Fruit fly (Drosophila melanogaster) whole organism, pupa: ENCODE data around the gene CG14840.

ENCODE experiments used
- CG10348 ChIP-seq: fragments of 200-800 bp; sonication (Bioruptor generic); IDR thresholded peaks from 2 replicates; pipeline ENCODE4 v1.3.6; 2022; ENCODE audit warnings: missing biosample characterization, missing genetic modification characterization
- CG12605 ChIP-seq: fragments of 200-800 bp; sonication (Bioruptor generic); IDR thresholded peaks from 2 replicates; pipeline ENCODE4 v1.3.6; 2022; ENCODE audit warnings: missing biosample characterization, missing genetic modification characterization
- CG14655 ChIP-seq: fragments of 200-800 bp; sonication (Bioruptor generic); optimal IDR thresholded peaks from 3 replicates; lab custom pipeline; 2017; ENCODE audit warnings: mild to moderate bottlenecking, missing biosample characterization, missing genetic modification reagents, missing genetic modification characterization
- CG32121 ChIP-seq: fragments of 200-800 bp; sonication (Bioruptor generic); IDR thresholded peaks from 2 replicates; pipeline ENCODE4 v1.3.6; 2022; ENCODE audit warnings: missing biosample characterization, missing genetic modification characterization
- CG34367 ChIP-seq: fragments of 200-800 bp; sonication (Bioruptor generic); optimal IDR thresholded peaks from 2 replicates; lab custom pipeline; 2018; ENCODE audit warnings: missing biosample characterization, mild to moderate bottlenecking, missing genetic modification characterization
- CG8301 ChIP-seq: fragments of 200-800 bp; sonication (Bioruptor generic); optimal IDR thresholded peaks from 2 replicates; lab custom pipeline; 2018; ENCODE audit warnings: missing biosample characterization, mild to moderate bottlenecking, missing genetic modification characterization
- D1 ChIP-seq: fragments of 200-800 bp; sonication (Bioruptor generic); optimal IDR thresholded peaks from 2 replicates; lab custom pipeline; 2018; ENCODE audit warnings: missing biosample characterization, mild to moderate bottlenecking, missing genetic modification characterization, moderate library complexity
- Pif1A ChIP-seq: fragments of 200-800 bp; sonication (Bioruptor generic); optimal IDR thresholded peaks from 3 replicates; lab custom pipeline; 2016; ENCODE audit warnings: missing biosample characterization, missing genetic modification characterization
- fd96Ca ChIP-seq: fragments of 200-800 bp; sonication (Bioruptor generic); IDR thresholded peaks from 3 replicates; pipeline ENCODE4 v1.3.6; 2022; ENCODE audit warnings: missing biosample characterization, missing genetic modification characterization
- gl ChIP-seq: fragments of 200-800 bp; sonication (Bioruptor generic); optimal IDR thresholded peaks from 2 replicates; lab custom pipeline; 2018; ENCODE audit warnings: missing biosample characterization, mild to moderate bottlenecking, missing genetic modification characterization

dm6 chr3R:14217839-14218238 lies 43.2 kb downstream of the CG14840 start, which contains the start of gene CG9649:
- TF ChIP-seq CG32121 (GFP tag; lab: Robert Waterston, UW) (peak; percentile 39; the same call in 1 of the 2 replicates), CG8301 (tag; lab: Kevin White, UChicago) (no peak), gl (no peak), CG12605 (no peak), CG14655 (GFP tag; lab: Kevin White, UChicago) (no peak), CG10348 (GFP tag; lab: Robert Waterston, UW) (no peak), D1 (tag; lab: Kevin White, UChicago) (no peak), CG34367 (tag; lab: Kevin White, UChicago) (no peak), Pif1A (GFP tag; lab: Kevin White, UChicago) (no peak), fd96Ca (GFP tag; lab: Robert Waterston, UW) (peak; percentile 46; the same call in 1 of the 3 replicates)
